Worm (Caenorhabditis elegans) whole organism, L2 larva: ENCODE results near the gene C50F4.10.
A peak's percentile ranks its signal among the peaks of the same experiment; 100 is the strongest.

Source experiments
- C34F6.9 ChIP-seq: fragments of 150-350 bp; optimal IDR thresholded peaks from 2 replicates; lab custom pipeline; 2014; ENCODE audit warnings: missing biosample characterization, missing genetic modification characterization
- F13H6.1 ChIP-seq: sonication (generic microtip); optimal IDR thresholded peaks from 2 replicates; lab custom pipeline; 2016; ENCODE audit warnings: missing genetic modification characterization, missing compliant biosample characterization
- Y55F3AM.14 ChIP-seq: fragments of 200-800 bp; sonication (Bioruptor generic); optimal IDR thresholded peaks from 2 replicates; lab custom pipeline; 2018; ENCODE audit warnings: mild to moderate bottlenecking, missing genetic modification characterization, missing compliant biosample characterization
- alr-1 ChIP-seq: fragments of 150-350 bp; optimal IDR thresholded peaks from 2 replicates; lab custom pipeline; 2014; ENCODE audit warnings: missing biosample characterization, missing genetic modification characterization
- aly-2 ChIP-seq: fragments of 150-350 bp; optimal IDR thresholded peaks from 2 replicates; lab custom pipeline; 2014; ENCODE audit warnings: missing biosample characterization, missing genetic modification characterization
- ceh-16 ChIP-seq: fragments of 150-350 bp; optimal IDR thresholded peaks from 2 replicates; lab custom pipeline; 2014; ENCODE audit warnings: missing biosample characterization, missing genetic modification characterization
- crh-2 ChIP-seq: sonication (generic microtip); optimal IDR thresholded peaks from 2 replicates; lab custom pipeline; 2017; ENCODE audit warnings: missing biosample characterization, missing genetic modification characterization
- dmd-4 ChIP-seq: sonication (generic microtip); optimal IDR thresholded peaks from 2 replicates; lab custom pipeline; 2017; ENCODE audit warnings: missing biosample characterization, missing genetic modification characterization
- elt-3 ChIP-seq: sonication (generic microtip); optimal IDR thresholded peaks from 2 replicates; lab custom pipeline; 2017; ENCODE audit warnings: missing biosample characterization, missing genetic modification characterization
- fos-1 ChIP-seq: fragments of 150-350 bp; optimal IDR thresholded peaks from 2 replicates; lab custom pipeline; 2014; ENCODE audit warnings: missing biosample characterization, missing genetic modification characterization
- gmeb-1 ChIP-seq: fragments of 150-350 bp; optimal IDR thresholded peaks from 2 replicates; lab custom pipeline; 2014; ENCODE audit warnings: missing biosample characterization, missing genetic modification characterization
- lin-11 ChIP-seq: fragments of 150-350 bp; sonication (generic microtip); optimal IDR thresholded peaks from 2 replicates; lab custom pipeline; 2014; ENCODE audit warnings: missing biosample characterization, missing genetic modification characterization, inconsistent platforms, mixed read lengths
- lin-13 ChIP-seq: fragments of 150-350 bp; optimal IDR thresholded peaks from 2 replicates; lab custom pipeline; 2014; ENCODE audit warnings: missing biosample characterization, missing genetic modification reagents, missing genetic modification characterization
- lin-39 ChIP-seq: fragments of 150-350 bp; optimal IDR thresholded peaks from 2 replicates; lab custom pipeline; 2014; ENCODE audit warnings: missing biosample characterization, missing genetic modification reagents, missing genetic modification characterization
- lsy-2 ChIP-seq, 2 experiments: fragments of 150-350 bp in 1 of 2; sonication (generic microtip) in 1 of 2; optimal IDR thresholded peaks; 2 replicates each; lab custom pipeline; 2014 to 2017; ENCODE audit warnings: missing biosample characterization in 2 of 2, missing genetic modification characterization in 2 of 2
- mab-5 ChIP-seq: fragments of 150-350 bp; optimal IDR thresholded peaks from 2 replicates; lab custom pipeline; 2014; ENCODE audit warnings: missing biosample characterization, missing genetic modification characterization
- mdl-1 ChIP-seq, 2 experiments: fragments of 150-350 bp in 1 of 2; sonication (generic microtip) in 1 of 2; optimal IDR thresholded peaks; 2 replicates each; lab custom pipeline; 2017; ENCODE audit warnings: missing biosample characterization in 2 of 2, missing genetic modification characterization in 2 of 2
- nhr-10 ChIP-seq: sonication (generic microtip); optimal IDR thresholded peaks from 2 replicates; lab custom pipeline; 2017; ENCODE audit warnings: missing biosample characterization, missing genetic modification characterization
- nhr-11 ChIP-seq: fragments of 150-350 bp; optimal IDR thresholded peaks from 2 replicates; lab custom pipeline; 2014; ENCODE audit warnings: missing biosample characterization, missing genetic modification characterization
- nhr-129 ChIP-seq: fragments of 150-350 bp; optimal IDR thresholded peaks from 2 replicates; lab custom pipeline; 2014; ENCODE audit warnings: missing biosample characterization, missing genetic modification characterization
- nhr-21 ChIP-seq: fragments of 150-350 bp; optimal IDR thresholded peaks from 2 replicates; lab custom pipeline; 2014; ENCODE audit warnings: missing biosample characterization, missing genetic modification characterization
- nhr-237 ChIP-seq: fragments of 150-350 bp; optimal IDR thresholded peaks from 2 replicates; lab custom pipeline; 2014; ENCODE audit warnings: missing biosample characterization, missing genetic modification characterization
- nhr-25 ChIP-seq: fragments of 150-350 bp; sonication (generic microtip); optimal IDR thresholded peaks from 3 replicates; lab custom pipeline; 2014; ENCODE audit warnings: missing biosample characterization, missing genetic modification characterization
- sem-4 ChIP-seq: fragments of 150-350 bp; optimal IDR thresholded peaks from 2 replicates; lab custom pipeline; 2014; ENCODE audit warnings: missing biosample characterization, missing genetic modification reagents, missing genetic modification characterization
- skn-1 ChIP-seq: sonication (generic microtip); optimal IDR thresholded peaks from 2 replicates; lab custom pipeline; 2017; ENCODE audit warnings: missing biosample characterization, missing genetic modification characterization
- sma-3 ChIP-seq: sonication (generic microtip); optimal IDR thresholded peaks from 2 replicates; lab custom pipeline; 2016; ENCODE audit warnings: missing genetic modification reagents, missing genetic modification characterization, missing compliant biosample characterization
- sma-9 ChIP-seq, 2 experiments: fragments of 150-350 bp in 1 of 2; sonication (generic microtip) in 1 of 2; optimal IDR thresholded peaks; 2 replicates each; lab custom pipeline; 2014 to 2016; ENCODE audit warnings: missing genetic modification characterization in 2 of 2, mild to moderate bottlenecking in 1 of 2, missing biosample characterization in 1 of 2, missing compliant biosample characterization in 1 of 2, missing genetic modification reagents in 1 of 2, moderate library complexity in 1 of 2
- snpc-4 ChIP-seq: fragments of 150-350 bp; optimal IDR thresholded peaks from 2 replicates; lab custom pipeline; 2014; ENCODE audit warnings: missing biosample characterization, missing genetic modification characterization
- unc-39 ChIP-seq: fragments of 150-350 bp; optimal IDR thresholded peaks from 2 replicates; lab custom pipeline; 2014; ENCODE audit warnings: missing biosample characterization, missing genetic modification characterization
- unc-55 ChIP-seq: fragments of 150-350 bp; sonication (generic microtip); optimal IDR thresholded peaks from 3 replicates; lab custom pipeline; 2014; ENCODE audit warnings: missing biosample characterization, missing genetic modification reagents, missing genetic modification characterization
- unc-62 ChIP-seq: fragments of 150-350 bp; optimal IDR thresholded peaks from 2 replicates; lab custom pipeline; 2014; ENCODE audit warnings: missing biosample characterization, missing genetic modification reagents, missing genetic modification characterization
- zag-1 ChIP-seq: fragments of 150-350 bp; optimal IDR thresholded peaks from 2 replicates; lab custom pipeline; 2014; ENCODE audit warnings: missing biosample characterization, missing genetic modification characterization
- ztf-1 ChIP-seq: fragments of 200-800 bp; sonication (Bioruptor generic); conservative IDR thresholded peaks from 2 replicates; pipeline ENCODE4 v1.3.6; 2022; ENCODE audit warnings: missing genetic modification characterization, missing compliant biosample characterization
- ztf-11 ChIP-seq: sonication (generic microtip); optimal IDR thresholded peaks from 2 replicates; lab custom pipeline; 2017; ENCODE audit warnings: missing biosample characterization, missing genetic modification characterization

C50F4.10 gene

ce11 chrV:9570197-9570596 lies 38.8 kb upstream of the C50F4.10 start, which contains the start of gene F25B3.5:
F25B3.5 (minus strand) TSS chrV:9570297.
- TF ChIP-seq snpc-4 (no peak), unc-39 (tag; lab: Kevin White, UChicago) (no peak), mdl-1 (tag; optimal IDR thresholded peaks at IDR 0.05; lab: Kevin White, UChicago) (no peak), sma-3 (no peak), zag-1 (no peak), C34F6.9 (tag; lab: Kevin White, UChicago) (no peak), ztf-11 (tag; lab: Kevin White, UChicago) (no peak), lin-13 (GFP tag; lab: Kevin White, UChicago) (no peak), unc-55 (GFP tag; lab: Kevin White, UChicago) (no peak), ceh-16 (tag; lab: Kevin White, UChicago) (no peak), unc-62 (no peak), nhr-129 (tag; lab: Kevin White, UChicago) (no peak)

- TF ChIP-seq elt-3 (tag; lab: Kevin White, UChicago) (no peak), gmeb-1 (tag; lab: Kevin White, UChicago) (no peak), nhr-11 (tag; lab: Kevin White, UChicago) (no peak), ztf-1 (no peak), crh-2 (tag; lab: Kevin White, UChicago) (no peak), nhr-21 (tag; lab: Kevin White, UChicago) (no peak), dmd-4 (tag; lab: Kevin White, UChicago) (no peak), F13H6.1 (tag; lab: Kevin White, UChicago) (no peak), Y55F3AM.14 (GFP tag; lab: Kevin White, UChicago) (no peak), unc-39 (tag; lab: Kevin White, UChicago) (no peak), aly-2 (no peak), ceh-16 (tag; lab: Kevin White, UChicago) (no peak), alr-1 (tag; lab: Kevin White, UChicago) (no peak), nhr-25 (tag; lab: Kevin White, UChicago) (no peak), sma-9 (GFP tag; optimal IDR thresholded peaks at IDR 0.05; lab: Kevin White, UChicago) (no peak), sma-9 (tag; optimal IDR thresholded peaks at IDR 0.05; lab: Kevin White, UChicago) (no peak)
- TF ChIP-seq, all 48 proteins: peak for 0
Observed at ce11 chrV:9568707-9569106, 37.3 kb upstream of the C50F4.10 start, which contains the start of gene F25B3.4. F25B3.4 (minus strand) TSS chrV:9568807.

- TF ChIP-seq unc-55 (GFP tag; lab: Kevin White, UChicago) (no peak), zag-1 (no peak), C34F6.9 (tag; lab: Kevin White, UChicago) (peak; percentile 18), lin-11 (tag; lab: Kevin White, UChicago) (no peak), nhr-10 (tag; lab: Kevin White, UChicago) (no peak), dmd-4 (tag; lab: Kevin White, UChicago) (no peak), sma-9 (GFP tag; optimal IDR thresholded peaks at IDR 0.05; lab: Kevin White, UChicago) (peak; percentile 19), sma-9 (tag; optimal IDR thresholded peaks at IDR 0.05; lab: Kevin White, UChicago) (no peak)
Observed at ce11 chrV:9563585-9563984, 32.2 kb upstream of the C50F4.10 start.

ce11 chrV:9561624-9562179 lies 30.3 kb upstream of the C50F4.10 start, which contains the start of gene rgef-1:
rgef-1 (minus strand) TSS chrV:9561674.
- TF ChIP-seq unc-55 (GFP tag; lab: Kevin White, UChicago): peak; percentile 94
- TF ChIP-seq nhr-21 (tag; lab: Kevin White, UChicago): no peak
- peak; percentile 56 for TF ChIP-seq nhr-129 (tag; lab: Kevin White, UChicago)
- no peak for TF ChIP-seq lin-39 (tag; lab: Kevin White, UChicago)
- TF ChIP-seq lin-13 (GFP tag; lab: Kevin White, UChicago): peak; percentile 50
- TF ChIP-seq C34F6.9 (tag; lab: Kevin White, UChicago): peak; percentile 91
- no peak for TF ChIP-seq gmeb-1 (tag; lab: Kevin White, UChicago)
- TF ChIP-seq nhr-25 (tag; lab: Kevin White, UChicago): no peak
- TF ChIP-seq mdl-1 (tag; optimal IDR thresholded peaks at IDR 0.05; lab: Kevin White, UChicago): peak; percentile 47 to 78
- TF ChIP-seq crh-2 (tag; lab: Kevin White, UChicago): peak; percentile 76
- peak; percentile 33 to 66 for TF ChIP-seq lsy-2 (tag; optimal IDR thresholded peaks at IDR 0.05; lab: Kevin White, UChicago)
- peak; percentile 59 for TF ChIP-seq mab-5 (tag; lab: Kevin White, UChicago)
- TF ChIP-seq fos-1: peak; percentile 17
- TF ChIP-seq nhr-237 (tag; lab: Kevin White, UChicago): no peak
- peak; percentile 81 for TF ChIP-seq F13H6.1 (tag; lab: Kevin White, UChicago)
- no peak for TF ChIP-seq alr-1 (tag; lab: Kevin White, UChicago)
- peak; percentile 53 for TF ChIP-seq Y55F3AM.14 (GFP tag; lab: Kevin White, UChicago)
- TF ChIP-seq sma-9 (GFP tag; optimal IDR thresholded peaks at IDR 0.05; lab: Kevin White, UChicago): peak; percentile 28
- no peak for TF ChIP-seq sma-9 (tag; optimal IDR thresholded peaks at IDR 0.05; lab: Kevin White, UChicago)
- TF ChIP-seq zag-1: peak; percentile 85
- peak; percentile 32 for TF ChIP-seq sem-4 (tag; lab: Kevin White, UChicago)
- peak; percentile 59 for TF ChIP-seq lin-11 (tag; lab: Kevin White, UChicago)
- no peak for TF ChIP-seq skn-1 (tag; lab: Kevin White, UChicago)
- no peak for TF ChIP-seq elt-3 (tag; lab: Kevin White, UChicago)
- TF ChIP-seq nhr-11 (tag; lab: Kevin White, UChicago): no peak
